Fruit fly (Drosophila melanogaster): ENCODE data around the gene Pi3K92E.

Gene Pi3K92E

dm6 chr3R:20635735-20636134, 1.2 kb upstream of the Pi3K92E start (continued):
- TF ChIP-seq Rx (GFP tag; IDR thresholded peaks at IDR 0.05) (no peak), tio (GFP tag; optimal IDR thresholded peaks at IDR 0.05) (no peak), nerfin-1 (tag; optimal IDR thresholded peaks at IDR 0.05) (peak; percentile 90), Med (GFP tag) (peak; percentile 71), jumu (GFP tag; optimal IDR thresholded peaks at IDR 0.05) (no peak), CG1233 (GFP tag; optimal IDR thresholded peaks at IDR 0.05) (no peak), stc (GFP tag; IDR thresholded peaks at IDR 0.05) (0 out of 2 replicates have a peak, but pooled peaks have one; percentile 27), CG13624 (GFP tag; optimal IDR thresholded peaks at IDR 0.05) (no peak), HLHmδ (GFP tag; optimal IDR thresholded peaks at IDR 0.05) (no peak), CG10267 (tag; optimal IDR thresholded peaks at IDR 0.05) (no peak), Sin3A (optimal IDR thresholded peaks at IDR 0.05) (no peak), YL-1 (GFP tag; optimal IDR thresholded peaks at IDR 0.05) (peak; percentile 49), NC2α (GFP tag; optimal IDR thresholded peaks at IDR 0.05) (peak; percentile 16), CG8944 (GFP tag; optimal IDR thresholded peaks at IDR 0.05) (no peak), otp (GFP tag; IDR thresholded peaks at IDR 0.05) (0 out of 3 replicates have a peak, but pooled peaks have one; percentile 41), MBD-R2 (GFP tag; IDR thresholded peaks at IDR 0.05) (peak; percentile 41; the same call in 1 of the 2 replicates), vvl (GFP tag; IDR thresholded peaks at IDR 0.05) (peak; percentile 8; the same call in 1 of the 2 replicates), CG10565 (GFP tag; optimal IDR thresholded peaks at IDR 0.05) (no peak), gcm (GFP tag; optimal IDR thresholded peaks at IDR 0.05) (no peak), Dp (GFP tag; optimal IDR thresholded peaks at IDR 0.05) (peak; percentile 87), E2f2 (GFP tag; IDR thresholded peaks at IDR 0.05) (peak; percentile 93), CG6765 (GFP tag; optimal IDR thresholded peaks at IDR 0.05) (peak; percentile 13), kni (GFP tag; optimal IDR thresholded peaks at IDR 0.05) (no peak), CG15696 (tag; optimal IDR thresholded peaks at IDR 0.05) (no peak), psq (GFP tag; optimal IDR thresholded peaks at IDR 0.05) (no peak)

- TF ChIP-seq Bdp1 (GFP tag; optimal IDR thresholded peaks at IDR 0.05), result peak; percentile 11
- TF ChIP-seq pho (GFP tag; optimal IDR thresholded peaks at IDR 0.05), result peak; percentile 63
- TF ChIP-seq Dad (GFP tag; optimal IDR thresholded peaks at IDR 0.05), result peak; percentile 61
- TF ChIP-seq dysf (GFP tag; IDR thresholded peaks at IDR 0.05), result peak; percentile 78
- TF ChIP-seq Poxn (GFP tag; IDR thresholded peaks at IDR 0.05), result no peak
- peak; percentile 47 for TF ChIP-seq CG1792 (GFP tag; optimal IDR thresholded peaks at IDR 0.05)
- TF ChIP-seq ATbp (GFP tag; optimal IDR thresholded peaks at IDR 0.05), result peak; percentile 65
- peak; percentile 63 for TF ChIP-seq CG10543 (GFP tag; optimal IDR thresholded peaks at IDR 0.05)
- peak; percentile 77 for TF ChIP-seq CG4424 (GFP tag; optimal IDR thresholded peaks at IDR 0.05)
- TF ChIP-seq ham (GFP tag; IDR thresholded peaks at IDR 0.05), result no peak
- peak; percentile 32 for TF ChIP-seq jing (GFP tag; optimal IDR thresholded peaks at IDR 0.05)
- TF ChIP-seq CG1602 (GFP tag; optimal IDR thresholded peaks at IDR 0.05), result peak; percentile 59
- peak; percentile 13 for TF ChIP-seq sima (GFP tag; optimal IDR thresholded peaks at IDR 0.05)
- TF ChIP-seq Sry-δ (GFP tag; optimal IDR thresholded peaks at IDR 0.05), result peak; percentile 64
- peak; percentile 73 for TF ChIP-seq Xrp1 (GFP tag; IDR thresholded peaks at IDR 0.05)
- peak; percentile 64 for TF ChIP-seq CG12155 (GFP tag; optimal IDR thresholded peaks at IDR 0.05)
- TF ChIP-seq CG10654 (GFP tag; optimal IDR thresholded peaks at IDR 0.05), result peak; percentile 54
- peak; percentile 89 for TF ChIP-seq crol (GFP tag; IDR thresholded peaks at IDR 0.05)
- peak; percentile 25 for TF ChIP-seq Ets97D (GFP tag; optimal IDR thresholded peaks at IDR 0.05)
- peak; percentile 11 for TF ChIP-seq pzg (GFP tag; optimal IDR thresholded peaks at IDR 0.05)
- no peak for TF ChIP-seq pan (optimal IDR thresholded peaks at IDR 0.05)
- peak in 1 of 2 experiments; percentile 19 for TF ChIP-seq pan (GFP tag; optimal IDR thresholded peaks at IDR 0.05 in 1 of 2, IDR thresholded peaks at IDR 0.05 in 1 of 2)
- peak; percentile 39; the same call in 1 of the 2 replicates for TF ChIP-seq Rx (GFP tag; IDR thresholded peaks at IDR 0.05)
- no peak for TF ChIP-seq CG12236 (GFP tag; optimal IDR thresholded peaks at IDR 0.05)
- TF ChIP-seq prd (optimal IDR thresholded peaks at IDR 0.05), result no peak
- peak; percentile 78 for TF ChIP-seq prd (GFP tag; IDR thresholded peaks at IDR 0.05)
- no peak for TF ChIP-seq Trl (optimal IDR thresholded peaks at IDR 0.05)
- peak; percentile 66 for TF ChIP-seq Trl (GFP tag; optimal IDR thresholded peaks at IDR 0.05)
- peak; percentile 39 for TF ChIP-seq CG6765 (GFP tag; optimal IDR thresholded peaks at IDR 0.05)
- TF ChIP-seq ken (GFP tag; IDR thresholded peaks at IDR 0.05), result peak; percentile 69; the same call in 2 of the 3 replicates
Observed at dm6 chr3R:20633984-20634446, 517 bp downstream of the Pi3K92E start.

All from whole organism, embryonic.